Worm (Caenorhabditis elegans) whole organism, midembryonic: Measurements from ENCODE around the gene sri-61.

Experiments used
- klf-2 ChIP-seq: fragments of 200-800 bp; sonication (Bioruptor generic); conservative IDR thresholded peaks from 2 replicates; pipeline ENCODE4 v1.3.6; 2022; ENCODE audit warnings: missing genetic modification reagents, missing genetic modification characterization, missing compliant biosample characterization
- med-1 ChIP-seq: sonication (generic microtip); optimal IDR thresholded peaks from 2 replicates; lab custom pipeline; 2017; ENCODE audit warnings: missing genetic modification characterization, mild to moderate bottlenecking, missing compliant biosample characterization, antibody characterized with exemption, missing genetic modification reagents; ENCODE audit not compliant: insufficient read depth
- ztf-23 ChIP-seq: fragments of 200-800 bp; sonication (Bioruptor generic); IDR thresholded peaks from 2 replicates; pipeline ENCODE4 v1.3.6; 2022; ENCODE audit warnings: missing genetic modification reagents, missing genetic modification characterization, missing compliant biosample characterization

ce11 chrII:2702757-2703156, 2.6 kb upstream of the sri-61 start, which contains the start of gene sri-60:
- TF ChIP-seq med-1 (GFP tag; lab: Kevin White, UChicago) (no peak), ztf-23 (no peak), klf-2 (GFP tag; lab: Robert Waterston, UW) (no peak)
